Fruit fly (Drosophila melanogaster) whole organism, embryonic: Measurements from ENCODE around the gene CG3841.

Experiments
- Atf-2 ChIP-seq: fragments of 200-800 bp; sonication (Bioruptor generic); optimal IDR thresholded peaks from 2 replicates; lab custom pipeline; 2016; ENCODE audit warnings: missing biosample characterization, missing genetic modification characterization
- B-H2 ChIP-seq: fragments of 200-800 bp; sonication (Bioruptor generic); optimal IDR thresholded peaks from 2 replicates; lab custom pipeline; 2018; ENCODE audit warnings: missing biosample characterization, mild to moderate bottlenecking, missing genetic modification characterization
- CG10543 ChIP-seq: fragments of 200-800 bp; sonication (Bioruptor generic); optimal IDR thresholded peaks from 3 replicates; lab custom pipeline; 2017; ENCODE audit warnings: missing biosample characterization, mild to moderate bottlenecking, missing genetic modification characterization, moderate library complexity
- CG10654 ChIP-seq: fragments of 200-800 bp; sonication (Bioruptor generic); optimal IDR thresholded peaks from 2 replicates; lab custom pipeline; 2016; ENCODE audit warnings: missing biosample characterization, missing genetic modification characterization
- CG14710 ChIP-seq: fragments of 200-800 bp; sonication (Bioruptor generic); optimal IDR thresholded peaks from 3 replicates; lab custom pipeline; 2019; ENCODE audit warnings: missing biosample characterization, mild to moderate bottlenecking, missing genetic modification characterization, moderate library complexity
- CG17328 ChIP-seq: fragments of 200-800 bp; sonication (Bioruptor generic); IDR thresholded peaks from 2 replicates; pipeline ENCODE4 v1.3.6; 2022; ENCODE audit warnings: missing biosample characterization, missing genetic modification characterization
- CG17385 ChIP-seq: fragments of 200-800 bp; sonication (Bioruptor generic); optimal IDR thresholded peaks from 3 replicates; lab custom pipeline; 2018; ENCODE audit warnings: missing biosample characterization, mild to moderate bottlenecking, missing genetic modification characterization
- CG17568 ChIP-seq: fragments of 200-800 bp; sonication (Bioruptor generic); optimal IDR thresholded peaks from 2 replicates; lab custom pipeline; 2018; ENCODE audit warnings: missing biosample characterization, mild to moderate bottlenecking, missing genetic modification characterization, moderate library complexity
- CG17912 ChIP-seq: fragments of 200-800 bp; sonication (Bioruptor generic); optimal IDR thresholded peaks from 2 replicates; lab custom pipeline; 2018; ENCODE audit warnings: missing biosample characterization, mild to moderate bottlenecking, missing genetic modification characterization
- CG2129 ChIP-seq: fragments of 200-800 bp; sonication (Bioruptor generic); IDR thresholded peaks from 2 replicates; pipeline ENCODE4 v1.3.6; 2022; ENCODE audit warnings: missing biosample characterization, missing genetic modification characterization; ENCODE audit not compliant: partially characterized antibody
- CG2875 ChIP-seq: fragments of 200-800 bp; sonication (Bioruptor generic); optimal IDR thresholded peaks from 2 replicates; lab custom pipeline; 2017; ENCODE audit warnings: missing biosample characterization, mild to moderate bottlenecking, missing genetic modification characterization, missing genetic modification reagents
- CG30431 ChIP-seq: fragments of 200-800 bp; sonication (Bioruptor generic); optimal IDR thresholded peaks from 2 replicates; lab custom pipeline; 2017; ENCODE audit warnings: missing biosample characterization, missing genetic modification characterization
- CG3065 ChIP-seq: fragments of 200-800 bp; sonication (Bioruptor generic); optimal IDR thresholded peaks from 2 replicates; lab custom pipeline; 2016; ENCODE audit warnings: missing biosample characterization, missing genetic modification characterization
- CG32767 ChIP-seq: fragments of 200-800 bp; sonication (Bioruptor generic); IDR thresholded peaks from 2 replicates; pipeline ENCODE4 v1.3.6; 2022; ENCODE audit warnings: missing biosample characterization, missing genetic modification characterization
- CG3726 ChIP-seq: fragments of 200-800 bp; sonication (Bioruptor generic); IDR thresholded peaks from 3 replicates; pipeline ENCODE4, ENCODE4 v1.3.6; 2022; ENCODE audit warnings: missing biosample characterization, missing genetic modification characterization
- CG5245 ChIP-seq: fragments of 200-800 bp; sonication (Bioruptor generic); optimal IDR thresholded peaks from 3 replicates; lab custom pipeline; 2016; ENCODE audit warnings: missing biosample characterization, missing genetic modification characterization
- CG7556 ChIP-seq: fragments of 200-800 bp; sonication (Bioruptor generic); optimal IDR thresholded peaks from 2 replicates; lab custom pipeline; 2017; ENCODE audit warnings: missing biosample characterization, mild to moderate bottlenecking, missing genetic modification characterization
- CG7928 ChIP-seq: fragments of 200-800 bp; sonication (Bioruptor generic); optimal IDR thresholded peaks from 2 replicates; lab custom pipeline; 2017; ENCODE audit warnings: missing biosample characterization, mild to moderate bottlenecking, missing genetic modification characterization
- CG9437 ChIP-seq: fragments of 200-800 bp; sonication (Bioruptor generic); optimal IDR thresholded peaks from 2 replicates; lab custom pipeline; 2018; ENCODE audit warnings: missing biosample characterization, mild to moderate bottlenecking, missing genetic modification characterization
- CTCF ChIP-seq: fragments of 200-800 bp; sonication (Bioruptor generic); optimal IDR thresholded peaks from 2 replicates; lab custom pipeline; 2017; ENCODE audit warnings: missing biosample characterization, mild to moderate bottlenecking, missing genetic modification characterization, moderate library complexity
- Ets97D ChIP-seq: fragments of 200-800 bp; sonication (Bioruptor generic); optimal IDR thresholded peaks from 3 replicates; lab custom pipeline; 2016; ENCODE audit warnings: missing biosample characterization, missing genetic modification characterization
- Fer2 ChIP-seq: fragments of 200-800 bp; sonication (Bioruptor generic); optimal IDR thresholded peaks from 2 replicates; lab custom pipeline; 2018; ENCODE audit warnings: missing biosample characterization, mild to moderate bottlenecking, missing genetic modification characterization, moderate library complexity
- Hand ChIP-seq: fragments of 200-800 bp; sonication (Bioruptor generic); optimal IDR thresholded peaks from 2 replicates; lab custom pipeline; 2017; ENCODE audit warnings: mild to moderate bottlenecking, missing biosample characterization, missing genetic modification reagents, missing genetic modification characterization
- NC2α ChIP-seq: fragments of 200-800 bp; sonication (Bioruptor generic); optimal IDR thresholded peaks from 2 replicates; lab custom pipeline; 2016; ENCODE audit warnings: missing biosample characterization, missing genetic modification characterization
- Sin3A ChIP-seq: fragments of >200 bp; optimal IDR thresholded peaks from 2 replicates; lab custom pipeline; 2018
- Six4 ChIP-seq: fragments of 200-800 bp; sonication (Bioruptor generic); optimal IDR thresholded peaks from 2 replicates; lab custom pipeline; 2016; ENCODE audit warnings: missing biosample characterization, missing genetic modification characterization
- Stat92E ChIP-seq, 3 experiments: fragments of >200 bp in 2 of 3; fragments of 200-800 bp in 1 of 3; sonication (Bioruptor generic) in 1 of 3; optimal IDR thresholded peaks; 2 replicates each; lab custom pipeline; 2017 to 2019; ENCODE audit warnings: missing biosample characterization in 3 of 3, missing genetic modification characterization in 3 of 3, mild to moderate bottlenecking in 1 of 3, moderate library complexity in 1 of 3
- Taf1 ChIP-seq: fragments of 200-800 bp; sonication (Bioruptor generic); IDR thresholded peaks from 2 replicates; pipeline ENCODE4 v1.3.6; 2022; ENCODE audit warnings: missing biosample characterization, missing genetic modification characterization
- Vsx1 ChIP-seq: fragments of 200-800 bp; sonication (Bioruptor generic); optimal IDR thresholded peaks from 2 replicates; lab custom pipeline; 2017; ENCODE audit warnings: missing biosample characterization, mild to moderate bottlenecking, missing genetic modification characterization, missing genetic modification reagents
- bowl ChIP-seq: fragments of 200-800 bp; sonication (Bioruptor generic); IDR thresholded peaks from 2 replicates; pipeline ENCODE4 v1.3.6; 2022; ENCODE audit warnings: missing biosample characterization, missing genetic modification characterization
- crp ChIP-seq, 2 experiments: fragments of 200-800 bp; sonication (Bioruptor generic); optimal IDR thresholded peaks; 2 replicates in 1 of 2; 3 replicates in 1 of 2; lab custom pipeline; 2017; ENCODE audit warnings: missing biosample characterization in 2 of 2, missing genetic modification characterization in 2 of 2, mild to moderate bottlenecking in 1 of 2, moderate library complexity in 1 of 2
- disco-r ChIP-seq: fragments of 200-800 bp; sonication (Bioruptor generic); optimal IDR thresholded peaks from 2 replicates; lab custom pipeline; 2016; ENCODE audit warnings: missing biosample characterization, missing genetic modification characterization
- dpn ChIP-seq, 2 experiments: fragments of 200-800 bp; sonication (Bioruptor generic); optimal IDR thresholded peaks; 3 replicates each; lab custom pipeline; 2016; ENCODE audit warnings: missing biosample characterization in 2 of 2, missing genetic modification characterization in 2 of 2
- exex ChIP-seq: fragments of 200-800 bp; sonication (Bioruptor generic); optimal IDR thresholded peaks from 4 replicates; lab custom pipeline; 2018; ENCODE audit warnings: missing biosample characterization, mild to moderate bottlenecking, missing genetic modification characterization, moderate library complexity
- fu2 ChIP-seq: fragments of 200-800 bp; sonication (Bioruptor generic); optimal IDR thresholded peaks from 2 replicates; lab custom pipeline; 2016; ENCODE audit warnings: missing biosample characterization, missing genetic modification characterization
- hth ChIP-seq: fragments of >200 bp; optimal IDR thresholded peaks from 2 replicates; lab custom pipeline; 2017; ENCODE audit warnings: inconsistent platforms
- ind ChIP-seq: fragments of 200-800 bp; sonication (Bioruptor generic); optimal IDR thresholded peaks from 3 replicates; lab custom pipeline; 2016; ENCODE audit warnings: missing biosample characterization, missing genetic modification characterization
- inv ChIP-seq: fragments of 200-800 bp; sonication (Bioruptor generic); IDR thresholded peaks from 2 replicates; pipeline ENCODE4 v1.3.6; 2022; ENCODE audit warnings: missing biosample characterization, missing genetic modification characterization; ENCODE audit not compliant: partially characterized antibody
- ken ChIP-seq: fragments of 200-800 bp; sonication (Bioruptor generic); IDR thresholded peaks from 3 replicates; pipeline ENCODE4 v1.3.6; 2022; ENCODE audit warnings: missing biosample characterization, missing genetic modification characterization
- mld ChIP-seq: fragments of 200-800 bp; sonication (Bioruptor generic); IDR thresholded peaks from 3 replicates; pipeline ENCODE4 v1.3.6; 2022; ENCODE audit warnings: missing biosample characterization, missing genetic modification characterization; ENCODE audit not compliant: partially characterized antibody
- nau ChIP-seq: fragments of 200-800 bp; sonication (Bioruptor generic); optimal IDR thresholded peaks from 3 replicates; lab custom pipeline; 2017; ENCODE audit warnings: missing biosample characterization, mild to moderate bottlenecking, missing genetic modification characterization, missing genetic modification reagents
- odd ChIP-seq: fragments of 200-800 bp; sonication (Bioruptor generic); optimal IDR thresholded peaks from 2 replicates; lab custom pipeline; 2017; ENCODE audit warnings: missing biosample characterization, mild to moderate bottlenecking, missing genetic modification characterization
- org-1 ChIP-seq: fragments of 200-800 bp; sonication (Bioruptor generic); optimal IDR thresholded peaks from 2 replicates; lab custom pipeline; 2017; ENCODE audit warnings: missing biosample characterization, missing genetic modification characterization
- seq ChIP-seq: fragments of 200-800 bp; sonication (Bioruptor generic); IDR thresholded peaks from 2 replicates; pipeline ENCODE4 v1.3.6; 2022; ENCODE audit warnings: missing biosample characterization, missing genetic modification characterization
- shn ChIP-seq: fragments of 200-800 bp; sonication (Bioruptor generic); optimal IDR thresholded peaks from 3 replicates; lab custom pipeline; 2016; ENCODE audit warnings: missing biosample characterization, missing genetic modification characterization
- tap ChIP-seq: fragments of 200-800 bp; optimal IDR thresholded peaks from 3 replicates; lab custom pipeline; 2019; ENCODE audit warnings: missing biosample characterization, mild to moderate bottlenecking, missing genetic modification characterization, moderate library complexity
- tna ChIP-seq: fragments of 200-800 bp; sonication (Bioruptor generic); IDR thresholded peaks from 2 replicates; pipeline ENCODE4 v1.3.6; 2022; ENCODE audit warnings: missing biosample characterization, missing genetic modification characterization; ENCODE audit not compliant: partially characterized antibody
- tx ChIP-seq: fragments of 200-800 bp; sonication (Bioruptor generic); optimal IDR thresholded peaks from 2 replicates; lab custom pipeline; 2016; ENCODE audit warnings: missing biosample characterization, missing genetic modification characterization
- unc-4 ChIP-seq: fragments of 200-800 bp; sonication (Bioruptor generic); IDR thresholded peaks from 2 replicates; pipeline ENCODE4 v1.3.6; 2022; ENCODE audit warnings: missing biosample characterization, missing genetic modification characterization; ENCODE audit not compliant: partially characterized antibody
- z ChIP-seq: fragments of 200-800 bp; sonication (Bioruptor generic); IDR thresholded peaks from 3 replicates; pipeline ENCODE4 v1.3.6; 2022; ENCODE audit warnings: missing biosample characterization, missing genetic modification characterization
- zfh1 ChIP-seq: fragments of 200-800 bp; sonication (Bioruptor generic); IDR thresholded peaks from 3 replicates; pipeline ENCODE4 v1.3.6; 2022; ENCODE audit warnings: missing biosample characterization, missing genetic modification characterization

Gene CG3841

DNA sequence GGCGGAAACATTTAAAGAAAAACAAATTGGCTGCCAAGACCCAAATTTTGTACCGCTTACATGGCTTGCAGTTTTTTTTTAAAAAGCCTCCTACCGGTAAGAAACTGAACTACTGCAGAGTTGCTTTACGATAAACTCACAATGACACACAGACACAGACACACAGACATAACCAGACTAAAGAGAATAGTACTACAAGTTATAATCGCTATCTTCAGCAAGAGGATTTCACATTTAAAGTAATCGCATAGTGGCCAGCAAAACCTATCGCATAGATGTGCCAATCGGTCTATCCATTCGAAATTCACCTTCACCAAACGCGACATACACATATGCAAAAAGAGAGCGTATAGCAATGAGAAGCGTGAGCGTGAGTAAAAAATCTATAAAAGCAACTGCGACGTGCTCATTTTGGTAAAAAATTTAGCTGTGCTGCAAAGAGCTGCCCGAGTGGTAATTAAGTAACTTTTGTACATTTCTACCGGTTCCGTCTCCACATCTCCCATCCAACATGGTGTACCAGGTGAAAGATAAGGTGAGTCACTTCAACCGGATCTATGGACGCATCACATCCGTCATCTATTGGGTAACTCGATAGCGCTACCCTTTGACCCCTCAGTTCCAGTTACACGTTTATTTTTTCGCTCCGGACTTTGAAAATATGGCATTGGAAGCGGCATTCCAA lies 23.9 kb downstream of the CG3841 start, which contains the start of gene Trx2 (continued):
- TF ChIP-seq zfh1 (GFP tag; lab: Robert Waterston, UW): no peak
- TF ChIP-seq CG10543: peak; percentile 70
- TF ChIP-seq dpn (GFP tag; optimal IDR thresholded peaks at IDR 0.05; lab: Kevin White, UChicago): no peak
- TF ChIP-seq mld: no peak
- TF ChIP-seq shn (GFP tag; lab: Kevin White, UChicago): no peak
- TF ChIP-seq CG17568 (GFP tag; lab: Kevin White, UChicago): peak; percentile 69
- TF ChIP-seq crp (GFP tag; optimal IDR thresholded peaks at IDR 0.05; lab: Kevin White, UChicago): no peak
- TF ChIP-seq CG3726 (GFP tag; lab: Robert Waterston, UW): no peak
- TF ChIP-seq Six4 (GFP tag; lab: Kevin White, UChicago): no peak
- no peak for TF ChIP-seq CG5245
- TF ChIP-seq tx (GFP tag; lab: Kevin White, UChicago): no peak
- TF ChIP-seq CG32767 (GFP tag; lab: Robert Waterston, UW): 0 out of 2 replicates have a peak, but pooled peaks have one; percentile 14
- no peak for TF ChIP-seq CG10654
- no peak for TF ChIP-seq CG7928
- no peak for TF ChIP-seq Taf1
- TF ChIP-seq exex (tag; lab: Kevin White, UChicago): peak; percentile 40
- TF ChIP-seq disco-r (GFP tag; lab: Kevin White, UChicago): no peak
- no peak for TF ChIP-seq Atf-2
- no peak for TF ChIP-seq CG30431 (GFP tag; lab: Kevin White, UChicago)
- TF ChIP-seq nau (GFP tag; lab: Kevin White, UChicago): peak; percentile 22
- no peak for TF ChIP-seq bowl (GFP tag; lab: Robert Waterston, UW)
- TF ChIP-seq fu2 (GFP tag; lab: Kevin White, UChicago): no peak
- peak; percentile 49; the same call in 1 of the 2 replicates for TF ChIP-seq tna (GFP tag; lab: Robert Waterston, UW)
- TF ChIP-seq ind (GFP tag; lab: Kevin White, UChicago): no peak
- no peak for TF ChIP-seq ken (GFP tag; lab: Robert Waterston, UW)
- TF ChIP-seq Hand (GFP tag; lab: Kevin White, UChicago): peak; percentile 64
- TF ChIP-seq odd (GFP tag; lab: Kevin White, UChicago): no peak
- TF ChIP-seq Sin3A (lab: Kevin White, UChicago): peak; percentile 49
- TF ChIP-seq CG9437: no peak
- TF ChIP-seq z (GFP tag; lab: Robert Waterston, UW): no peak
- TF ChIP-seq CG17385 (GFP tag; lab: Kevin White, UChicago): peak; percentile 38
- TF ChIP-seq inv (GFP tag; lab: Robert Waterston, UW): no peak; the same call in 1 of the 2 replicates
- no peak for TF ChIP-seq org-1 (GFP tag; lab: Kevin White, UChicago)
- TF ChIP-seq Fer2 (tag; lab: Kevin White, UChicago): no peak
- no peak for TF ChIP-seq CG2875
- peak; percentile 59 for TF ChIP-seq Vsx1 (GFP tag; lab: Kevin White, UChicago)
- no peak; the same call in 1 of the 2 replicates for TF ChIP-seq seq (GFP tag; lab: Robert Waterston, UW)
- TF ChIP-seq CG17912 (GFP tag; lab: Kevin White, UChicago): no peak
- TF ChIP-seq unc-4: 0 out of 2 replicates have a peak, but pooled peaks have one; percentile 28
- TF ChIP-seq CG17328: no peak
- TF ChIP-seq CTCF (GFP tag; lab: Kevin White, UChicago): peak; percentile 93
- no peak for TF ChIP-seq CG7556 (GFP tag; lab: Kevin White, UChicago)
- TF ChIP-seq Stat92E (GFP tag; optimal IDR thresholded peaks at IDR 0.05; lab: Kevin White, UChicago): no peak
- no peak for TF ChIP-seq B-H2 (GFP tag; lab: Kevin White, UChicago)
- TF ChIP-seq CG2129 (GFP tag; lab: Robert Waterston, UW): no peak
- no peak for TF ChIP-seq hth
- TF ChIP-seq Ets97D: no peak
- TF ChIP-seq tap (tag; lab: Kevin White, UChicago): no peak
- no peak for TF ChIP-seq NC2α (GFP tag; lab: Kevin White, UChicago)
- no peak for TF ChIP-seq CG3065 (GFP tag; lab: Kevin White, UChicago)
- no peak for TF ChIP-seq CG14710 (tag; lab: Kevin White, UChicago)
